Worm (Caenorhabditis elegans): ENCODE measurements around the gene irg-4.

DNA sequence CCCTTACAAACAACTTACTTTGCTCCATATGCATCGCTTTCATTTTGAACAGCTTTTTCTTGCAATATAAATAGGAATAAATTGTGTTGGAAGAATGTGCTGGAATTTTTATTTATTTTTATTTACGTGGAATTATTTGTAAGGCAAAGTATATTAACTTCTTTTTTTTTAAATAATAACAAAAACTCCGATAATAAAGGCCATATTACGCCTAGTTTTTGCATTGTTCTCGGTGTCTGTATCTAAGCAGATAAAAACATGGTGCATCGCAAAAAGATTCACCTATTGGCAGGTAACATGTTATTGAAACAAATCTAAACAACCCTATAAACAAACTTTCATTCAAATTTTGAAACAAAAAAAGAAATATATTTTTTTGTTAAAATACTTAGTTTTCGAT is 27.7 kb downstream of the irg-4 start, which contains the start of gene C25G4.8:
- TF ChIP-seq ztf-11 (tag; optimal IDR thresholded peaks at IDR 0.05) = no peak
- no peak for TF ChIP-seq ces-1 (GFP tag; optimal IDR thresholded peaks at IDR 0.05)
- no peak for TF ChIP-seq unc-62 (GFP tag; optimal IDR thresholded peaks at IDR 0.05)
- TF ChIP-seq ham-2 (GFP tag; optimal IDR thresholded peaks at IDR 0.05) = no peak
- TF ChIP-seq nhr-12 (tag; optimal IDR thresholded peaks at IDR 0.05) = no peak

Measured in whole organism, mixed stage, embryonic.